Fruit fly (Drosophila melanogaster): ENCODE results near the gene Srrm234.

Gene Srrm234

dm6 chr3L:1644920-1645567 lies 19.8 kb downstream of the Srrm234 start, which contains the start of the genes alphaCOP and CG13919:
Gene alphaCOP, minus strand, starts transcription at chr3L:1645199.
Gene CG13919, plus strand, starts transcription at chr3L:1645467.
- TF ChIP-seq CG3919 (GFP tag; optimal IDR thresholded peaks at IDR 0.05), result peak; percentile 96
- peak; percentile 97 for TF ChIP-seq Sox15 (GFP tag; optimal IDR thresholded peaks at IDR 0.05)
- TF ChIP-seq CG10669 (GFP tag; optimal IDR thresholded peaks at IDR 0.05), result peak; percentile 96
- peak; percentile 97 for TF ChIP-seq CG34406 (GFP tag; optimal IDR thresholded peaks at IDR 0.05)
- TF ChIP-seq CG15336 (GFP tag; IDR thresholded peaks at IDR 0.05), result peak; percentile 99
- peak; percentile 97 for TF ChIP-seq Sox102F (GFP tag; optimal IDR thresholded peaks at IDR 0.05)
- TF ChIP-seq Hr38 (GFP tag; optimal IDR thresholded peaks at IDR 0.05), result peak; percentile 70
- TF ChIP-seq OdsH (GFP tag; optimal IDR thresholded peaks at IDR 0.05), result peak; percentile 99
- TF ChIP-seq CG6854 (GFP tag; optimal IDR thresholded peaks at IDR 0.05), result peak; percentile 82
- peak; percentile 97 for TF ChIP-seq CG3032 (tag; optimal IDR thresholded peaks at IDR 0.05)
- TF ChIP-seq achi (GFP tag; optimal IDR thresholded peaks at IDR 0.05), result peak; percentile 97
- TF ChIP-seq CG11762 (GFP tag; optimal IDR thresholded peaks at IDR 0.05; ENCODE audit: insufficient read depth), result peak; percentile 94
- peak; percentile 94 to 97 for TF ChIP-seq ss (GFP tag; optimal IDR thresholded peaks at IDR 0.05)
- no peak for TF ChIP-seq CG4318 (GFP tag; optimal IDR thresholded peaks at IDR 0.05)
- TF ChIP-seq CG8119 (GFP tag; IDR thresholded peaks at IDR 0.05), result peak; percentile 99
- TF ChIP-seq Hr4 (GFP tag; optimal IDR thresholded peaks at IDR 0.05), result peak; percentile 98
- TF ChIP-seq dsx (GFP tag; optimal IDR thresholded peaks at IDR 0.05; ENCODE audit: poor library complexity, severe bottlenecking), result peak; percentile 98
- peak; percentile 95 for TF ChIP-seq CG9139 (GFP tag; optimal IDR thresholded peaks at IDR 0.05)
- peak; percentile 98 for TF ChIP-seq topi (GFP tag; optimal IDR thresholded peaks at IDR 0.05)
- TF ChIP-seq Ets21C (GFP tag; optimal IDR thresholded peaks at IDR 0.05), result peak; percentile 95
- TF ChIP-seq fd85E (GFP tag; optimal IDR thresholded peaks at IDR 0.05), result no peak
- peak; percentile 96 for TF ChIP-seq Gug (GFP tag; IDR thresholded peaks at IDR 0.05)
- TF ChIP-seq fd59A (GFP tag; optimal IDR thresholded peaks at IDR 0.05), result peak; percentile 96
- TF ChIP-seq spab (GFP tag; optimal IDR thresholded peaks at IDR 0.05), result peak; percentile 89
- peak; percentile 98 for TF ChIP-seq Met (GFP tag; optimal IDR thresholded peaks at IDR 0.05)
- peak; percentile 95 for TF ChIP-seq CG1621 (tag; optimal IDR thresholded peaks at IDR 0.05)
- peak; percentile 98 for TF ChIP-seq eg (GFP tag; IDR thresholded peaks at IDR 0.05)
- TF ChIP-seq fkh (GFP tag; optimal IDR thresholded peaks at IDR 0.05), result peak; percentile 94
- TF ChIP-seq CG7368 (GFP tag; optimal IDR thresholded peaks at IDR 0.05), result peak; percentile 91
- TF ChIP-seq net (GFP tag; optimal IDR thresholded peaks at IDR 0.05), result peak; percentile 96
- TF ChIP-seq Blimp-1 (GFP tag; optimal IDR thresholded peaks at IDR 0.05), result peak; percentile 83
- peak; percentile 98 for TF ChIP-seq CG10631 (GFP tag; optimal IDR thresholded peaks at IDR 0.05)
- TF ChIP-seq CG32006 (GFP tag; optimal IDR thresholded peaks at IDR 0.05), result peak; percentile 97
- peak; percentile 98 for TF ChIP-seq CG8632 (GFP tag; optimal IDR thresholded peaks at IDR 0.05)
- TF ChIP-seq CG31627 (GFP tag; optimal IDR thresholded peaks at IDR 0.05), result peak; percentile 98
- peak; percentile 91 for TF ChIP-seq CG6808 (GFP tag; optimal IDR thresholded peaks at IDR 0.05)
- TF ChIP-seq CG6163 (GFP tag; IDR thresholded peaks at IDR 0.05), result peak; percentile 93
- TF ChIP-seq Eip75B (GFP tag; optimal IDR thresholded peaks at IDR 0.05), result peak; percentile 96
- TF ChIP-seq Hr39 (GFP tag; optimal IDR thresholded peaks at IDR 0.05), result peak; percentile 97
- TF ChIP-seq CG16779 (tag; optimal IDR thresholded peaks at IDR 0.05), result peak; percentile 91
- peak; percentile 99 for TF ChIP-seq acj6 (GFP tag; optimal IDR thresholded peaks at IDR 0.05)
- peak; percentile 98 for TF ChIP-seq lz (GFP tag; optimal IDR thresholded peaks at IDR 0.05)
- peak; percentile 91 for TF ChIP-seq dac (GFP tag; optimal IDR thresholded peaks at IDR 0.05)
- peak; percentile 99 for TF ChIP-seq svp (GFP tag)
- TF ChIP-seq CG11294 (GFP tag; IDR thresholded peaks at IDR 0.05), result peak; percentile 97
- TF ChIP-seq salr (GFP tag; optimal IDR thresholded peaks at IDR 0.05), result peak; percentile 94
- TF ChIP-seq pdm3 (GFP tag; optimal IDR thresholded peaks at IDR 0.05), result peak; percentile 98
- TF ChIP-seq CG6276 (GFP tag; optimal IDR thresholded peaks at IDR 0.05), result no peak
- peak; percentile 97 for TF ChIP-seq Smox (GFP tag; optimal IDR thresholded peaks at IDR 0.05)
- TF ChIP-seq Eip93F (GFP tag; optimal IDR thresholded peaks at IDR 0.05), result no peak
- peak; percentile 97 for TF ChIP-seq CG6792 (GFP tag; optimal IDR thresholded peaks at IDR 0.05)
